Fruit fly (Drosophila melanogaster) whole organism, wandering third instar larva: ENCODE results near the gene Bre1.
A peak's percentile ranks its signal among the peaks of the same experiment; 100 is the strongest.

Experiments
- Abd-B ChIP-seq: fragments of >200 bp; optimal IDR thresholded peaks from 2 replicates; lab custom pipeline; 2017; ENCODE audit warnings: missing biosample characterization, missing genetic modification characterization
- CG32264 ChIP-seq: fragments of 200-800 bp; sonication (Bioruptor generic); optimal IDR thresholded peaks from 2 replicates; lab custom pipeline; 2016; ENCODE audit warnings: missing biosample characterization, missing genetic modification characterization
- CG9705 ChIP-seq: fragments of 200-800 bp; sonication (Bioruptor generic); optimal IDR thresholded peaks from 2 replicates; lab custom pipeline; 2018; ENCODE audit warnings: missing biosample characterization, mild to moderate bottlenecking, missing genetic modification characterization
- CrebA ChIP-seq: fragments of 200-800 bp; sonication (Bioruptor generic); optimal IDR thresholded peaks from 2 replicates; lab custom pipeline; 2016; ENCODE audit warnings: missing biosample characterization, mild to moderate bottlenecking, missing genetic modification characterization, borderline replicate concordance
- Dfd ChIP-seq: fragments of >200 bp; optimal IDR thresholded peaks from 2 replicates; lab custom pipeline; 2017; ENCODE audit warnings: missing biosample characterization, missing genetic modification characterization
- Dif ChIP-seq: fragments of 200-275, 200-300 bp; sonication (Bioruptor generic); optimal IDR thresholded peaks from 2 replicates; lab custom pipeline; 2018; ENCODE audit warnings: missing biosample characterization, missing genetic modification characterization; ENCODE audit not compliant: partially characterized antibody
- GATAd ChIP-seq: sonication (Bioruptor generic); optimal IDR thresholded peaks from 2 replicates; lab custom pipeline; 2016; ENCODE audit warnings: missing biosample characterization, missing genetic modification characterization
- HLH106 ChIP-seq: fragments of 200-800 bp; optimal IDR thresholded peaks from 3 replicates; lab custom pipeline; 2019; ENCODE audit warnings: missing biosample characterization, mild to moderate bottlenecking, missing genetic modification characterization, moderate library complexity
- Hnf4 ChIP-seq: fragments of 200-800 bp; sonication (Bioruptor generic); optimal IDR thresholded peaks from 2 replicates; lab custom pipeline; 2016; ENCODE audit warnings: missing biosample characterization, mild to moderate bottlenecking, missing genetic modification characterization
- Hr78 ChIP-seq: fragments of >200 bp; optimal IDR thresholded peaks from 2 replicates; lab custom pipeline; 2017; ENCODE audit warnings: missing biosample characterization, missing genetic modification characterization
- Hr83 ChIP-seq: fragments of 200-300 bp; sonication (Bioruptor generic); optimal IDR thresholded peaks from 2 replicates; lab custom pipeline; 2016; ENCODE audit warnings: missing biosample characterization, mild to moderate bottlenecking, missing genetic modification characterization, moderate library complexity; ENCODE audit not compliant: poor library complexity, severe bottlenecking
- Jra ChIP-seq: sonication (Bioruptor generic); optimal IDR thresholded peaks from 2 replicates; lab custom pipeline; 2016; ENCODE audit warnings: missing biosample characterization, missing genetic modification characterization
- Mio ChIP-seq: sonication (Bioruptor generic); optimal IDR thresholded peaks from 2 replicates; lab custom pipeline; 2016; ENCODE audit warnings: missing biosample characterization, missing genetic modification characterization
- Myc ChIP-seq: fragments of >200 bp; optimal IDR thresholded peaks from 2 replicates; lab custom pipeline; 2017
- N ChIP-seq: fragments of >200 bp; optimal IDR thresholded peaks from 2 replicates; lab custom pipeline; 2018; ENCODE audit warnings: missing biosample characterization, missing external identifiers, missing genetic modification characterization
- OdsH ChIP-seq: fragments of 200-800 bp; sonication (Bioruptor generic); optimal IDR thresholded peaks from 2 replicates; lab custom pipeline; 2016; ENCODE audit warnings: missing biosample characterization, mild to moderate bottlenecking, missing genetic modification characterization
- Rel ChIP-seq, 2 experiments: fragments of 200-800 bp; sonication (Bioruptor generic) in 1 of 2; optimal IDR thresholded peaks; 2 replicates in 1 of 2; 3 replicates in 1 of 2; lab custom pipeline; 2016 to 2019; ENCODE audit warnings: mild to moderate bottlenecking in 2 of 2, missing biosample characterization in 2 of 2, missing genetic modification characterization in 2 of 2, moderate library complexity in 1 of 2
- Sp1 ChIP-seq: fragments of 200-800 bp; sonication (Bioruptor generic); optimal IDR thresholded peaks from 3 replicates; lab custom pipeline; 2019; ENCODE audit warnings: missing biosample characterization, mild to moderate bottlenecking, missing genetic modification characterization, moderate library complexity
- Vsx2 ChIP-seq: fragments of 200-300, 225-300 bp; sonication (Bioruptor generic); optimal IDR thresholded peaks from 2 replicates; lab custom pipeline; 2018; ENCODE audit warnings: missing biosample characterization, missing genetic modification characterization; ENCODE audit not compliant: partially characterized antibody
- br ChIP-seq: fragments of 200-800 bp; sonication (Bioruptor generic); optimal IDR thresholded peaks from 2 replicates; lab custom pipeline; 2016; ENCODE audit warnings: missing biosample characterization, missing genetic modification characterization
- brk ChIP-seq: fragments of 200-800 bp; sonication (Bioruptor generic); optimal IDR thresholded peaks from 2 replicates; lab custom pipeline; 2016; ENCODE audit warnings: missing biosample characterization, mild to moderate bottlenecking, missing genetic modification characterization
- dl ChIP-seq, 2 experiments: fragments of 175-275, 200-275 bp in 1 of 2; fragments of 200-275 bp in 1 of 2; sonication (Bioruptor generic); optimal IDR thresholded peaks; lab custom pipeline; 2018; ENCODE audit warnings: mild to moderate bottlenecking in 2 of 2, missing biosample characterization in 2 of 2, missing genetic modification characterization in 2 of 2, moderate library complexity in 2 of 2; ENCODE audit not compliant: partially characterized antibody in 2 of 2, insufficient read depth in 1 of 2
- dmrt93B ChIP-seq: fragments of 200-800 bp; sonication (Bioruptor generic); optimal IDR thresholded peaks from 2 replicates; lab custom pipeline; 2018; ENCODE audit warnings: missing biosample characterization, mild to moderate bottlenecking, missing genetic modification characterization
- dsf ChIP-seq: sonication (Bioruptor generic); optimal IDR thresholded peaks from 2 replicates; lab custom pipeline; 2016; ENCODE audit warnings: missing biosample characterization, missing genetic modification characterization, borderline replicate concordance
- ey ChIP-seq: fragments of 200-800 bp; sonication (Bioruptor generic); optimal IDR thresholded peaks from 2 replicates; lab custom pipeline; 2016; ENCODE audit warnings: missing biosample characterization, missing genetic modification characterization
- foxo ChIP-seq, 2 experiments: fragments of 200-800 bp; sonication (Bioruptor generic); optimal IDR thresholded peaks; 2 replicates in 1 of 2; 3 replicates in 1 of 2; lab custom pipeline; 2016 to 2017; ENCODE audit warnings: missing biosample characterization in 2 of 2, missing genetic modification characterization in 2 of 2
- fru ChIP-seq: fragments of 200-800 bp; sonication (Bioruptor generic); optimal IDR thresholded peaks from 3 replicates; lab custom pipeline; 2016; ENCODE audit warnings: missing biosample characterization, mild to moderate bottlenecking, missing genetic modification characterization
- h ChIP-seq: fragments of 200-800 bp; sonication (Bioruptor generic); optimal IDR thresholded peaks from 3 replicates; lab custom pipeline; 2016; ENCODE audit warnings: missing biosample characterization, mild to moderate bottlenecking, missing genetic modification characterization
- jim ChIP-seq: fragments of 175-275, 200-325 bp; sonication (Bioruptor generic); optimal IDR thresholded peaks from 2 replicates; lab custom pipeline; 2016; ENCODE audit warnings: missing biosample characterization, mild to moderate bottlenecking, missing genetic modification characterization
- lola ChIP-seq: fragments of >200 bp; optimal IDR thresholded peaks from 2 replicates; lab custom pipeline; 2017; ENCODE audit warnings: missing biosample characterization, missing genetic modification characterization
- pan ChIP-seq: fragments of >200 bp; optimal IDR thresholded peaks from 2 replicates; lab custom pipeline; 2017
- psq ChIP-seq: fragments of 200-800 bp; sonication (Bioruptor generic); optimal IDR thresholded peaks from 3 replicates; lab custom pipeline; 2017; ENCODE audit warnings: missing biosample characterization, mild to moderate bottlenecking, missing genetic modification characterization, moderate library complexity
- rgr ChIP-seq: fragments of 200-800 bp; sonication (Bioruptor generic); optimal IDR thresholded peaks from 3 replicates; lab custom pipeline; 2016; ENCODE audit warnings: missing biosample characterization, mild to moderate bottlenecking, missing genetic modification characterization
- sage ChIP-seq: fragments of 200-800 bp; sonication (Bioruptor generic); optimal IDR thresholded peaks from 2 replicates; lab custom pipeline; 2016; ENCODE audit warnings: missing biosample characterization, mild to moderate bottlenecking, missing genetic modification characterization
- sv ChIP-seq: fragments of 200-800 bp; sonication (Bioruptor generic); optimal IDR thresholded peaks from 3 replicates; lab custom pipeline; 2016; ENCODE audit warnings: missing biosample characterization, missing genetic modification characterization
- tai ChIP-seq: sonication (Bioruptor generic); optimal IDR thresholded peaks from 2 replicates; lab custom pipeline; 2016; ENCODE audit warnings: missing biosample characterization, missing genetic modification characterization
- usp ChIP-seq: fragments of >200 bp; optimal IDR thresholded peaks from 2 replicates; lab custom pipeline; 2017; ENCODE audit warnings: missing biosample characterization, missing genetic modification characterization
- woc ChIP-seq: sonication (Bioruptor generic); optimal IDR thresholded peaks from 2 replicates; lab custom pipeline; 2016; ENCODE audit warnings: missing biosample characterization, mild to moderate bottlenecking, missing genetic modification characterization

The Bre1 gene

dm6 chr3L:5777114-5777513, 16.9 kb downstream of the Bre1 start, which contains the start of gene vito:
vito (minus strand) TSS chr3L:5777333.
- TF ChIP-seq Hr78 (GFP tag; lab: Kevin White, UChicago) (no peak), dl (GFP tag; optimal IDR thresholded peaks at IDR 0.05; lab: Kevin White, UChicago; ENCODE audit: insufficient read depth in 1 of 2, partially characterized antibody in 2 of 2) (no peak), OdsH (GFP tag; lab: Kevin White, UChicago) (no peak), lola (no peak), sv (no peak), ey (GFP tag; lab: Kevin White, UChicago) (no peak), jim (GFP tag; lab: Kevin White, UChicago) (no peak), usp (GFP tag; lab: Kevin White, UChicago) (no peak), CrebA (GFP tag; lab: Kevin White, UChicago) (no peak), Abd-B (GFP tag; lab: Kevin White, UChicago) (no peak), psq (GFP tag; lab: Kevin White, UChicago) (no peak), rgr (GFP tag; lab: Kevin White, UChicago) (no peak), brk (GFP tag; lab: Kevin White, UChicago) (no peak), pan (no peak), HLH106 (tag; lab: Kevin White, UChicago) (no peak), Hr83 (GFP tag; lab: Kevin White, UChicago) (no peak), CG9705 (GFP tag; lab: Kevin White, UChicago) (no peak), Sp1 (GFP tag; lab: Kevin White, UChicago) (no peak), h (GFP tag; lab: Kevin White, UChicago) (no peak)

dm6 chr3L:5774782-5775181, 19.2 kb downstream of the Bre1 start:
- TF ChIP-seq usp (GFP tag; lab: Kevin White, UChicago), result no peak
- no peak for TF ChIP-seq Jra (GFP tag; lab: Kevin White, UChicago)
- TF ChIP-seq Rel (GFP tag; optimal IDR thresholded peaks at IDR 0.05; lab: Kevin White, UChicago), result no peak
- TF ChIP-seq Rel (tag; optimal IDR thresholded peaks at IDR 0.05; lab: Kevin White, UChicago), result peak; percentile 35

dm6 chr3L:5770817-5771425, 23.1 kb downstream of the Bre1 start:
- TF ChIP-seq GATAd (GFP tag; lab: Kevin White, UChicago) (peak; percentile 100), lola (no peak), HLH106 (tag; lab: Kevin White, UChicago) (peak; percentile 89), fru (GFP tag; lab: Kevin White, UChicago) (peak; percentile 93), Myc (peak; percentile 92), Hr78 (GFP tag; lab: Kevin White, UChicago) (no peak), Dfd (no peak), CG32264 (peak; percentile 85), brk (GFP tag; lab: Kevin White, UChicago) (no peak), dsf (GFP tag; lab: Kevin White, UChicago) (peak; percentile 14), pan (no peak), dl (GFP tag; optimal IDR thresholded peaks at IDR 0.05; lab: Kevin White, UChicago; ENCODE audit: insufficient read depth in 1 of 2, partially characterized antibody in 2 of 2) (peak in 1 of 2 experiments; percentile 41), sv (peak; percentile 89), Vsx2 (GFP tag; lab: Kevin White, UChicago) (no peak), psq (GFP tag; lab: Kevin White, UChicago) (peak; percentile 45), Rel (GFP tag; optimal IDR thresholded peaks at IDR 0.05; lab: Kevin White, UChicago) (no peak), Rel (tag; optimal IDR thresholded peaks at IDR 0.05; lab: Kevin White, UChicago) (peak; percentile 86), Mio (peak; percentile 66), br (peak; percentile 94), woc (GFP tag; lab: Kevin White, UChicago) (peak; percentile 95), h (GFP tag; lab: Kevin White, UChicago) (peak; percentile 93), CG9705 (GFP tag; lab: Kevin White, UChicago) (peak; percentile 73), dmrt93B (GFP tag; lab: Kevin White, UChicago) (no peak), tai (GFP tag; lab: Kevin White, UChicago) (no peak), Abd-B (GFP tag; lab: Kevin White, UChicago) (no peak), Dif (GFP tag; lab: Kevin White, UChicago) (peak; percentile 49), OdsH (GFP tag; lab: Kevin White, UChicago) (peak; percentile 94), CrebA (GFP tag; lab: Kevin White, UChicago) (no peak), Hnf4 (GFP tag; lab: Kevin White, UChicago) (no peak), Hr83 (GFP tag; lab: Kevin White, UChicago) (peak; percentile 59), usp (GFP tag; lab: Kevin White, UChicago) (no peak), sage (GFP tag; lab: Kevin White, UChicago) (no peak), rgr (GFP tag; lab: Kevin White, UChicago) (peak; percentile 91), foxo (GFP tag; optimal IDR thresholded peaks at IDR 0.05; lab: Kevin White, UChicago) (peak; percentile 60 to 93), N (GFP tag; lab: Kevin White, UChicago) (no peak), Jra (GFP tag; lab: Kevin White, UChicago) (peak; percentile 89), ey (GFP tag; lab: Kevin White, UChicago) (peak; percentile 93), jim (GFP tag; lab: Kevin White, UChicago) (peak; percentile 88), Sp1 (GFP tag; lab: Kevin White, UChicago) (peak; percentile 88)
- TF ChIP-seq, all 38 proteins: peak for 24
